Worm (Caenorhabditis elegans) whole organism, midembryonic: ENCODE measurements around the gene C07A4.2.

ENCODE experiments used
- T22C8.4 ChIP-seq: fragments of 200-800 bp; sonication (Bioruptor generic); IDR thresholded peaks from 2 replicates; pipeline ENCODE4 v1.3.6; 2022; ENCODE audit warnings: missing genetic modification characterization, missing compliant biosample characterization
- flt-1 ChIP-seq: fragments of 200-800 bp; sonication (Bioruptor generic); IDR thresholded peaks from 2 replicates; pipeline ENCODE4 v1.3.6; 2022; ENCODE audit warnings: missing genetic modification characterization, missing compliant biosample characterization
- klf-2 ChIP-seq: fragments of 200-800 bp; sonication (Bioruptor generic); conservative IDR thresholded peaks from 2 replicates; pipeline ENCODE4 v1.3.6; 2022; ENCODE audit warnings: missing genetic modification reagents, missing genetic modification characterization, missing compliant biosample characterization
- med-1 ChIP-seq: sonication (generic microtip); optimal IDR thresholded peaks from 2 replicates; lab custom pipeline; 2017; ENCODE audit warnings: missing genetic modification characterization, mild to moderate bottlenecking, missing compliant biosample characterization, antibody characterized with exemption, missing genetic modification reagents; ENCODE audit not compliant: insufficient read depth
- tab-1 ChIP-seq: fragments of 200-800 bp; sonication (Bioruptor generic); IDR thresholded peaks from 2 replicates; pipeline ENCODE4 v1.3.6; 2022; ENCODE audit warnings: missing genetic modification characterization, missing compliant biosample characterization
- ztf-23 ChIP-seq: fragments of 200-800 bp; sonication (Bioruptor generic); IDR thresholded peaks from 2 replicates; pipeline ENCODE4 v1.3.6; 2022; ENCODE audit warnings: missing genetic modification reagents, missing genetic modification characterization, missing compliant biosample characterization
- ztf-29 ChIP-seq: fragments of 200-800 bp; sonication (Bioruptor generic); IDR thresholded peaks from 2 replicates; pipeline ENCODE4 v1.3.6; 2022; ENCODE audit warnings: missing genetic modification reagents, missing genetic modification characterization, missing compliant biosample characterization

DNA sequence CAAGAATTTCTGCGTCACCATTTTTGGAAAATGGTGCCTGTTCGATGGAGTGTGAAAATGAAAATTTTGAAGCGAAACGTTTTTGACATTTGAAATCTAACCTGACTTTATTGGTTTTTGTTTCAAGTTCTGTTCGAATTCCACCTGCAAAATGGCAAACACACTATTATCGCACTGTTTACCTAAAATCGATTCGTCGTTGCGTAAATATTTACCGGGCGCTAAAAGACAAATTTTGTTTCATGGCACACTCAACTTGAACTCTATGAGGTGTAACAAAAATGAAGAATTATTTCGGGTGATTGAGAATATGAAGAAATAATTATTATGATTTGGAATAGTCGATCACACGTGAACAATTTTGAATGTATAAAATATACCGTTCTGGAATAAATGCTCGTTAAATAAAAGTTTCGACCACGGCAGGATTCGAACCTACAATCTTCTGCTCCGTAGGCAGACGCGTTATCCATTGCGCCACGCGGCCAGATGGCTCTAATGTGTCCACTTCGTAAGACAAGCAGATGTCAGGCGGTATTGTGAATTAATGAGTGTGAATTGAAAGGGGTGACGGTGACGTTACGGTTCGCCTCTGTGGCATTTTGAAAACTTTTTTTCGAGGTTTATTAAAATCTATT is 23.6 kb upstream of the C07A4.2 start:
- TF ChIP-seq med-1 (GFP tag; lab: Kevin White, UChicago) (no peak), ztf-23 (peak; percentile 53; the same call in 1 of the 2 replicates), tab-1 (GFP tag; lab: Robert Waterston, UW) (no peak), T22C8.4 (no peak), flt-1 (peak; percentile 80), klf-2 (GFP tag; lab: Robert Waterston, UW) (no peak), ztf-29 (GFP tag; lab: Robert Waterston, UW) (no peak)
